Worm (Caenorhabditis elegans) whole organism, L4/young adult: ENCODE results near the gene ZK1127.4.

Experiments
- W03F9.2 ChIP-seq: fragments of 150-350 bp; optimal IDR thresholded peaks from 2 replicates; lab custom pipeline; 2014; ENCODE audit warnings: missing biosample characterization, missing genetic modification characterization
- dao-5 ChIP-seq: sonication (generic microtip); optimal IDR thresholded peaks from 2 replicates; lab custom pipeline; 2016; ENCODE audit warnings: missing genotype, missing genetic modification characterization, moderate library complexity, missing compliant biosample characterization
- him-1 ChIP-seq: sonication (generic microtip); optimal IDR thresholded peaks from 2 replicates; lab custom pipeline; 2016; ENCODE audit warnings: missing genotype, missing genetic modification reagents, missing genetic modification characterization, missing compliant biosample characterization

The ZK1127.4 gene

ce11 chrII:7053649-7054048, at the start of gene ZK1127.4:
Gene ZK1127.4, plus strand, starts transcription at chrII:7053949.
- TF ChIP-seq W03F9.2 (no peak), dao-5 (tag; lab: Kevin White, UChicago) (no peak), him-1 (no peak)

- TF ChIP-seq him-1, result no peak
- no peak for TF ChIP-seq W03F9.2
- TF ChIP-seq dao-5 (tag; lab: Kevin White, UChicago), result no peak
Measured at ce11 chrII:7012592-7012991, 41.2 kb upstream of the ZK1127.4 start, which contains the start of gene sqv-7. Gene sqv-7, minus strand, starts transcription at chrII:7012692.

- TF ChIP-seq him-1, result no peak
- TF ChIP-seq W03F9.2, result no peak
- no peak for TF ChIP-seq dao-5 (tag; lab: Kevin White, UChicago)
Measured at ce11 chrII:7022370-7023001, 31.3 kb upstream of the ZK1127.4 start, which contains the start of the genes lst-6 and lst-5. Gene lst-6, minus strand, starts transcription at chrII:7022509. Gene lst-5, plus strand, starts transcription at chrII:7022913.

- TF ChIP-seq W03F9.2 (peak; percentile 28), him-1 (no peak)
Measured at ce11 chrII:7024897-7025852, 28.6 kb upstream of the ZK1127.4 start, which contains the start of gene znf-598. Gene znf-598, plus strand, starts transcription at chrII:7025802.

ce11 chrII:7029524-7029923, 24.2 kb upstream of the ZK1127.4 start:
- TF ChIP-seq W03F9.2 (no peak), him-1 (no peak), dao-5 (tag; lab: Kevin White, UChicago) (no peak)

- TF ChIP-seq dao-5 (tag; lab: Kevin White, UChicago) (no peak), him-1 (no peak), W03F9.2 (no peak)
Measured at ce11 chrII:7031137-7031697, 22.5 kb upstream of the ZK1127.4 start.

ce11 chrII:7037659-7038342, 15.9 kb upstream of the ZK1127.4 start, which contains the start of gene cin-4:
Gene cin-4, plus strand, starts transcription at chrII:7038292.
- TF ChIP-seq W03F9.2, result no peak

ce11 chrII:7049470-7049869, 4.3 kb upstream of the ZK1127.4 start:
- TF ChIP-seq dao-5 (tag; lab: Kevin White, UChicago) (no peak), him-1 (no peak), W03F9.2 (no peak)

- TF ChIP-seq dao-5 (tag; lab: Kevin White, UChicago) (no peak), W03F9.2 (peak; percentile 74)
Measured at ce11 chrII:7050021-7050722, 3.6 kb upstream of the ZK1127.4 start, which contains the start of the genes tcer-1 and ZK1127.5. Gene tcer-1, minus strand, starts transcription at chrII:7050071. Gene ZK1127.5, plus strand, starts transcription at chrII:7050672.

- TF ChIP-seq W03F9.2 (no peak), him-1 (no peak)
Measured at ce11 chrII:7051778-7052177, 2.0 kb upstream of the ZK1127.4 start, which contains the start of gene ZK1127.12. Gene ZK1127.12, plus strand, starts transcription at chrII:7052078.

ce11 chrII:7053001-7053400, 748 bp upstream of the ZK1127.4 start, which contains the start of gene ZK1127.13:
Gene ZK1127.13, plus strand, starts transcription at chrII:7053301.
- TF ChIP-seq him-1, result no peak
- no peak for TF ChIP-seq dao-5 (tag; lab: Kevin White, UChicago)
- TF ChIP-seq W03F9.2, result no peak

- TF ChIP-seq dao-5 (tag; lab: Kevin White, UChicago) (no peak), him-1 (no peak), W03F9.2 (no peak)
Measured at ce11 chrII:7054987-7055386, 1.2 kb downstream of the ZK1127.4 start, which contains the start of gene ZK1127.3. Gene ZK1127.3, plus strand, starts transcription at chrII:7055287.

ce11 chrII:7056328-7056727, 2.6 kb downstream of the ZK1127.4 start:
- TF ChIP-seq W03F9.2 (no peak), dao-5 (tag; lab: Kevin White, UChicago) (no peak), him-1 (no peak)
